Fruit fly (Drosophila melanogaster) whole organism, prepupa: ENCODE data around the gene Pex5.

Experiments used
- CG6276 ChIP-seq: fragments of 200-800 bp; sonication (Bioruptor generic); optimal IDR thresholded peaks from 2 replicates; lab custom pipeline; 2017; ENCODE audit warnings: missing biosample characterization, mild to moderate bottlenecking, missing genetic modification characterization
- Eip75B ChIP-seq: fragments of 200-800 bp; sonication (Bioruptor generic); optimal IDR thresholded peaks from 3 replicates; lab custom pipeline; 2016; ENCODE audit warnings: missing biosample characterization, missing genetic modification characterization

- TF ChIP-seq Eip75B (GFP tag; lab: Kevin White, UChicago) (no peak), CG6276 (GFP tag; lab: Kevin White, UChicago) (no peak)
Observed at dm6 chrX:1832699-1833098, 36.2 kb downstream of the Pex5 start.
